Fruit fly (Drosophila melanogaster): Measurements from ENCODE around the gene per.

Gene per

dm6 chrX:2713776-2714175 is 28.4 kb downstream of the per start, which contains the start of the genes CG2685 and CG2694 (continued):
- TF ChIP-seq Hmx (GFP tag; optimal IDR thresholded peaks at IDR 0.05) (no peak), CG15601 (tag; optimal IDR thresholded peaks at IDR 0.05) (no peak), CG2889 (GFP tag; IDR thresholded peaks at IDR 0.05) (no peak), sug (tag; optimal IDR thresholded peaks at IDR 0.05) (no peak), CG15479 (GFP tag; optimal IDR thresholded peaks at IDR 0.05) (no peak), Tbp (GFP tag; optimal IDR thresholded peaks at IDR 0.05) (no peak), Bteb2 (GFP tag; optimal IDR thresholded peaks at IDR 0.05) (no peak), crc (GFP tag; optimal IDR thresholded peaks at IDR 0.05) (no peak), CG3065 (GFP tag; optimal IDR thresholded peaks at IDR 0.05) (no peak), CG16863 (GFP tag; optimal IDR thresholded peaks at IDR 0.05) (no peak), ERR (GFP tag; optimal IDR thresholded peaks at IDR 0.05) (no peak), CG10654 (GFP tag; optimal IDR thresholded peaks at IDR 0.05) (no peak), bsh (GFP tag; optimal IDR thresholded peaks at IDR 0.05) (no peak), Pdp1 (GFP tag; optimal IDR thresholded peaks at IDR 0.05) (no peak), CG13287 (GFP tag; IDR thresholded peaks at IDR 0.05; ENCODE audit: partially characterized antibody) (peak; percentile 82), dm (GFP tag; optimal IDR thresholded peaks at IDR 0.05) (no peak), CG15011 (GFP tag; optimal IDR thresholded peaks at IDR 0.05) (no peak), D (optimal IDR thresholded peaks at IDR 0.05) (no peak), D (GFP tag; optimal IDR thresholded peaks at IDR 0.05) (no peak), CG15269 (tag; optimal IDR thresholded peaks at IDR 0.05) (no peak), Myb (GFP tag; optimal IDR thresholded peaks at IDR 0.05) (no peak), nerfin-2 (GFP tag; IDR thresholded peaks at IDR 0.05; ENCODE audit: partially characterized antibody) (peak; percentile 58; the same call in 1 of the 2 replicates), CG9932 (GFP tag; IDR thresholded peaks at IDR 0.05) (peak; percentile 54; the same call in 1 of the 2 replicates), dmrt99B (tag; optimal IDR thresholded peaks at IDR 0.05) (no peak), CG14965 (GFP tag; optimal IDR thresholded peaks at IDR 0.05; ENCODE audit: borderline replicate concordance) (no peak), slbo (GFP tag; IDR thresholded peaks at IDR 0.05) (peak; percentile 21; the same call in 1 of the 2 replicates), Sry-β (GFP tag; optimal IDR thresholded peaks at IDR 0.05) (peak; percentile 87), CG1529 (GFP tag; optimal IDR thresholded peaks at IDR 0.05) (no peak), CG42726 (GFP tag; IDR thresholded peaks at IDR 0.05; ENCODE audit: partially characterized antibody) (peak; percentile 44; the same call in 1 of the 2 replicates), CG15696 (tag; optimal IDR thresholded peaks at IDR 0.05) (no peak), CG32532 (GFP tag; IDR thresholded peaks at IDR 0.05) (0 out of 2 replicates have a peak, but pooled peaks have one; percentile 13), hkb (optimal IDR thresholded peaks at IDR 0.05) (no peak), hkb (GFP tag; IDR thresholded peaks at IDR 0.05) (no peak), her (GFP tag; optimal IDR thresholded peaks at IDR 0.05) (no peak), fru (optimal IDR thresholded peaks at IDR 0.05) (no peak), CG3726 (GFP tag; IDR thresholded peaks at IDR 0.05) (no peak), CG10462 (GFP tag; optimal IDR thresholded peaks at IDR 0.05) (no peak), amos (GFP tag; IDR thresholded peaks at IDR 0.05; ENCODE audit: partially characterized antibody) (peak; percentile 80), CHES-1-like (GFP tag; optimal IDR thresholded peaks at IDR 0.05) (no peak), CG4820 (GFP tag; optimal IDR thresholded peaks at IDR 0.05) (no peak), Lhr (GFP tag; optimal IDR thresholded peaks at IDR 0.05) (peak; percentile 4), CG13624 (GFP tag; optimal IDR thresholded peaks at IDR 0.05) (no peak), MTF-1 (GFP tag; optimal IDR thresholded peaks at IDR 0.05; ENCODE audit: borderline replicate concordance) (no peak), CG17359 (tag; optimal IDR thresholded peaks at IDR 0.05) (no peak), esg (GFP tag; conservative IDR thresholded peaks at IDR 0.05) (no peak), ab (GFP tag; optimal IDR thresholded peaks at IDR 0.05) (no peak), bcd (GFP tag; optimal IDR thresholded peaks at IDR 0.05) (no peak), CG6175 (GFP tag; IDR thresholded peaks at IDR 0.05) (no peak), Atf6 (GFP tag; IDR thresholded peaks at IDR 0.05) (no peak), slp2 (GFP tag; optimal IDR thresholded peaks at IDR 0.05) (no peak), Dip2 (GFP tag; IDR thresholded peaks at IDR 0.05) (no peak), trem (tag; optimal IDR thresholded peaks at IDR 0.05) (peak; percentile 29)

Measured in whole organism, embryonic.